Worm (Caenorhabditis elegans): ENCODE results near the gene K08E3.2.

The K08E3.2 gene

ce11 chrIII:13724018-13724892, 24.2 kb downstream of the K08E3.2 start (continued):
- no peak for TF ChIP-seq egl-27 (tag; optimal IDR thresholded peaks at IDR 0.05)

ce11 chrIII:13722387-13723122, 25.9 kb downstream of the K08E3.2 start:
- TF ChIP-seq cey-2 (tag; optimal IDR thresholded peaks at IDR 0.05; ENCODE audit: borderline replicate concordance, insufficient read depth) (no peak), unc-62 (GFP tag; optimal IDR thresholded peaks at IDR 0.05 in 1 of 2) (peak in 1 of 2 experiments; percentile 54), unc-62 (tag; optimal IDR thresholded peaks at IDR 0.05) (no peak), sdz-12 (GFP tag; optimal IDR thresholded peaks at IDR 0.05) (peak; percentile 37), hlh-30 (tag; optimal IDR thresholded peaks at IDR 0.05; ENCODE audit: insufficient read depth) (peak; percentile 18), ZK337.2 (GFP tag; IDR thresholded peaks at IDR 0.05) (0 out of 2 replicates have a peak, but pooled peaks have one; percentile 4), lsy-2 (tag; optimal IDR thresholded peaks at IDR 0.05) (no peak), egl-43 (GFP tag; IDR thresholded peaks at IDR 0.05) (0 out of 2 replicates have a peak, but pooled peaks have one; percentile 51), nhr-42 (GFP tag; IDR thresholded peaks at IDR 0.05) (peak; percentile 42; the same call in 1 of the 2 replicates), set-16 (GFP tag; IDR thresholded peaks at IDR 0.05) (peak; percentile 18; the same call in 1 of the 2 replicates), F10B5.3 (tag; optimal IDR thresholded peaks at IDR 0.05) (no peak), aha-1 (tag) (peak; percentile 36), zag-1 (tag; optimal IDR thresholded peaks at IDR 0.05) (no peak), tag-97 (GFP tag; IDR thresholded peaks at IDR 0.05) (0 out of 2 replicates have a peak, but pooled peaks have one; percentile 36), F49E8.2 (tag; optimal IDR thresholded peaks at IDR 0.05; ENCODE audit: borderline replicate concordance) (no peak)

ce11 chrIII:13721944-13722343, 26.5 kb downstream of the K08E3.2 start:
- TF ChIP-seq nhr-77 (tag; optimal IDR thresholded peaks at IDR 0.05) (no peak), tag-97 (GFP tag; IDR thresholded peaks at IDR 0.05) (no peak), aha-1 (tag) (peak; percentile 91), fos-1 (tag; optimal IDR thresholded peaks at IDR 0.05) (no peak), pqm-1 (tag; optimal IDR thresholded peaks at IDR 0.05) (no peak), ZK546.5 (tag; optimal IDR thresholded peaks at IDR 0.05) (no peak), php-3 (GFP tag; IDR thresholded peaks at IDR 0.05) (0 out of 2 replicates have a peak, but pooled peaks have one; percentile 7), T20F7.1 (GFP tag; optimal IDR thresholded peaks at IDR 0.05) (peak; percentile 5), nhr-42 (GFP tag; IDR thresholded peaks at IDR 0.05) (no peak), hlh-30 (tag; optimal IDR thresholded peaks at IDR 0.05; ENCODE audit: insufficient read depth) (no peak), set-16 (GFP tag; IDR thresholded peaks at IDR 0.05) (no peak), nhr-11 (tag; optimal IDR thresholded peaks at IDR 0.05) (no peak)

ce11 chrIII:13721066-13721465, 27.4 kb downstream of the K08E3.2 start:
- TF ChIP-seq ceh-20 (GFP tag; IDR thresholded peaks at IDR 0.05) (peak; percentile 30; the same call in 1 of the 2 replicates), ztf-7 (tag; optimal IDR thresholded peaks at IDR 0.05) (no peak), T26A8.4 (GFP tag; IDR thresholded peaks at IDR 0.05) (peak; percentile 74), lin-29 (GFP tag; IDR thresholded peaks at IDR 0.05) (peak; percentile 51; the same call in 1 of the 2 replicates), mxl-3 (GFP tag; optimal IDR thresholded peaks at IDR 0.05) (peak; percentile 11), aly-2 (tag; optimal IDR thresholded peaks at IDR 0.05) (no peak), mep-1 (tag; optimal IDR thresholded peaks at IDR 0.05) (peak; percentile 28), lin-1 (GFP tag; IDR thresholded peaks at IDR 0.05) (0 out of 2 replicates have a peak, but pooled peaks have one; percentile 19), Y48G9A.11 (GFP tag; IDR thresholded peaks at IDR 0.05) (0 out of 2 replicates have a peak, but pooled peaks have one; percentile 5), lin-15B (tag; optimal IDR thresholded peaks at IDR 0.05) (no peak), egl-43 (GFP tag; IDR thresholded peaks at IDR 0.05) (peak; percentile 83), nhr-6 (tag; optimal IDR thresholded peaks at IDR 0.05) (peak; percentile 10), lim-7 (GFP tag; IDR thresholded peaks at IDR 0.05) (peak; percentile 63; the same call in 1 of the 2 replicates), nhr-102 (tag; optimal IDR thresholded peaks at IDR 0.05) (peak; percentile 16), zip-11 (GFP tag; IDR thresholded peaks at IDR 0.05) (no peak), mdl-1 (tag; optimal IDR thresholded peaks at IDR 0.05) (peak in 1 of 2 experiments; percentile 23), nhr-25 (tag; optimal IDR thresholded peaks at IDR 0.05; ENCODE audit: borderline replicate concordance, insufficient read depth) (peak; percentile 54), F10B5.3 (tag; optimal IDR thresholded peaks at IDR 0.05) (no peak), pha-4 (GFP tag; IDR thresholded peaks at IDR 0.05) (peak; percentile 56), pha-4 (tag; optimal IDR thresholded peaks at IDR 0.05) (no peak), ceh-44 (GFP tag; IDR thresholded peaks at IDR 0.05) (0 out of 2 replicates have a peak, but pooled peaks have one; percentile 14)
